Worm (Caenorhabditis elegans) whole organism, L4/young adult: ENCODE data around the gene F07G11.2.

ENCODE experiments used
- W03F9.2 ChIP-seq: fragments of 150-350 bp; optimal IDR thresholded peaks from 2 replicates; lab custom pipeline; 2014; ENCODE audit warnings: missing biosample characterization, missing genetic modification characterization
- dao-5 ChIP-seq: sonication (generic microtip); optimal IDR thresholded peaks from 2 replicates; lab custom pipeline; 2016; ENCODE audit warnings: missing genotype, missing genetic modification characterization, moderate library complexity, missing compliant biosample characterization
- him-1 ChIP-seq: sonication (generic microtip); optimal IDR thresholded peaks from 2 replicates; lab custom pipeline; 2016; ENCODE audit warnings: missing genotype, missing genetic modification reagents, missing genetic modification characterization, missing compliant biosample characterization

DNA sequence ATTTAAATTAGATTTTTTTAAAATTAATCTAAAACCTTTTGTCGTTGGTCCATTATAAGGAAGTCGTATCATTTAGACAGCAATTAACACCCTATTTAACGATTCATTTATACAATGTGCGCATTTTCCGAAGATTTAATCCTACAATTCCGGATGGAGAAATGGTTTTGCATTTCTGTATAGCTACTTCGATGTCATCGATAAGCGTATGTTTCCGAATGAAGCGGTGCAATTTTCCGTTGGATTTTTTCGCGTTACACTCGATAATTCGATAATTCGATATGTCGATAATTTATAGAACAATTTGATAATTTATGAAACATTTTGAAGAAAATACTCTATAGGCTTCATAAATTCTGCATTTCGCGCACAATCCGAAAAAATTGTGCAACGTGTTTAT lies 29.6 kb upstream of the F07G11.2 start, which contains the start of gene C13A2.10:
- TF ChIP-seq him-1 (no peak), dao-5 (tag; lab: Kevin White, UChicago) (no peak), W03F9.2 (tag; lab: Kevin White, UChicago) (no peak)
